Fruit fly (Drosophila melanogaster): ENCODE data around the gene Glyat.

The Glyat gene

DNA sequence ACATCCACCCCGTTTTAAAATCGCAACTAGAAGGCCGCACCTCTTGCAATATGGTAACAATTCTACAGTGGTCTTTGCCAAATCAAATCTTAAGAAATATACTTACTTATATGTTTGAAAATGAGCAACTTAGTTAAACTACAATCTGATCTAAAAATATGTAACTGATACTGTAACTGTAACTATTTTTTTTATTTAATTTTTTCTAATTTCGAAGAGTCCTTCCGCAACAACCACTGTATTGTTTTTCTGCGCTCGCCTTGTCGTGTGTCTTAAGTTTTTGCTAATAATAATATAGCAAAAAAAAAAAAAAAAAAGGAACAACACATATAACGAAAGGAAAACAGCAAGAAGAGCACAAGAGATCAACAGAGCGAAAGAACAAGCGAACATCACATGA lies 39.0 kb downstream of the Glyat start (continued):
- TF ChIP-seq achi (GFP tag; optimal IDR thresholded peaks at IDR 0.05), result peak; percentile 75
- no peak for TF ChIP-seq spab (GFP tag; optimal IDR thresholded peaks at IDR 0.05)
- TF ChIP-seq net (GFP tag; optimal IDR thresholded peaks at IDR 0.05), result no peak
- peak; percentile 12 for TF ChIP-seq Hr39 (GFP tag; optimal IDR thresholded peaks at IDR 0.05)
- no peak for TF ChIP-seq CG10669 (GFP tag; optimal IDR thresholded peaks at IDR 0.05)
- peak; percentile 35 for TF ChIP-seq CG8632 (GFP tag; optimal IDR thresholded peaks at IDR 0.05)
- no peak for TF ChIP-seq dsx (GFP tag; optimal IDR thresholded peaks at IDR 0.05; ENCODE audit: poor library complexity, severe bottlenecking)
- TF ChIP-seq CG6792 (GFP tag; optimal IDR thresholded peaks at IDR 0.05), result peak; percentile 29
- TF ChIP-seq CG8119 (GFP tag; IDR thresholded peaks at IDR 0.05), result peak; percentile 89
- peak; percentile 84 for TF ChIP-seq CG10631 (GFP tag; optimal IDR thresholded peaks at IDR 0.05)
- TF ChIP-seq CG6276 (GFP tag; optimal IDR thresholded peaks at IDR 0.05), result peak; percentile 49
- TF ChIP-seq Sox14 (GFP tag; optimal IDR thresholded peaks at IDR 0.05), result no peak
- peak; percentile 2 for TF ChIP-seq topi (GFP tag; optimal IDR thresholded peaks at IDR 0.05)
- TF ChIP-seq ss (GFP tag; optimal IDR thresholded peaks at IDR 0.05), result no peak
- TF ChIP-seq fd85E (GFP tag; optimal IDR thresholded peaks at IDR 0.05), result no peak
- no peak for TF ChIP-seq CG1621 (tag; optimal IDR thresholded peaks at IDR 0.05)
- peak; percentile 80 for TF ChIP-seq CG6163 (GFP tag; IDR thresholded peaks at IDR 0.05)
- no peak for TF ChIP-seq CG7368 (GFP tag; optimal IDR thresholded peaks at IDR 0.05)
- TF ChIP-seq CG3919 (GFP tag; optimal IDR thresholded peaks at IDR 0.05), result peak; percentile 27
- TF ChIP-seq CG32006 (GFP tag; optimal IDR thresholded peaks at IDR 0.05), result peak; percentile 65
- no peak for TF ChIP-seq Ets21C (GFP tag; optimal IDR thresholded peaks at IDR 0.05)
- no peak for TF ChIP-seq CG31627 (GFP tag; optimal IDR thresholded peaks at IDR 0.05)
- TF ChIP-seq eg (GFP tag; IDR thresholded peaks at IDR 0.05), result peak; percentile 71; the same call in 2 of the 3 replicates
- TF ChIP-seq svp (GFP tag), result peak; percentile 60
- peak in 1 of 2 experiments; percentile 58 for TF ChIP-seq salr (GFP tag; optimal IDR thresholded peaks at IDR 0.05)
- TF ChIP-seq CG6808 (GFP tag; optimal IDR thresholded peaks at IDR 0.05), result no peak
- peak; percentile 84 for TF ChIP-seq Eip78C (GFP tag)
- TF ChIP-seq Eip75B (GFP tag; optimal IDR thresholded peaks at IDR 0.05), result peak; percentile 62
- TF ChIP-seq pdm3 (GFP tag; optimal IDR thresholded peaks at IDR 0.05), result peak; percentile 52
- peak; percentile 7 for TF ChIP-seq CG3032 (tag; optimal IDR thresholded peaks at IDR 0.05)
- TF ChIP-seq CG8319 (GFP tag; optimal IDR thresholded peaks at IDR 0.05), result no peak
- no peak for TF ChIP-seq dac (GFP tag; optimal IDR thresholded peaks at IDR 0.05)
- no peak for TF ChIP-seq Smox (GFP tag; optimal IDR thresholded peaks at IDR 0.05)
- peak; percentile 3 for TF ChIP-seq lz (GFP tag; optimal IDR thresholded peaks at IDR 0.05)

DNA sequence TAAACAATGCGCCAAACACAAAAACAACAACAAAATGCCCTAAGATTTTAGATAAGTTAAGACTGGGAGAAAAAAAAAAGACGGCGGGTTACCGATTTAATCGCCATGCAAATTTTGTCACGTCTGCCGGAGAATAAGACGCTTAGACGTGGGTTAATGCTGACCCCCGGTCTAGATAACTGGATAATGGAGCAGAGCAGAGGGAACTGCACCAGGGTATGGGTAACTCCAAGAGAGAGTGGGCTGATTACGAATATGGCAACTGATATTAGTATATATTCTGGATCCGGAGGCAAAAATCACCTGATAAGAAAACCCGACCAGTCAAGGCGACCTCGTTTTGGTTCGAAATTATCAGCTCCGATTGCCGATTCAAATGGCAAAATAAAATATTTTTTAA lies 40.5 kb downstream of the Glyat start:
- TF ChIP-seq CG8319 (GFP tag; optimal IDR thresholded peaks at IDR 0.05) (no peak), Eip78C (GFP tag) (peak; percentile 62), svp (GFP tag) (peak; percentile 91), vri (GFP tag; optimal IDR thresholded peaks at IDR 0.05) (peak; percentile 5)

DNA sequence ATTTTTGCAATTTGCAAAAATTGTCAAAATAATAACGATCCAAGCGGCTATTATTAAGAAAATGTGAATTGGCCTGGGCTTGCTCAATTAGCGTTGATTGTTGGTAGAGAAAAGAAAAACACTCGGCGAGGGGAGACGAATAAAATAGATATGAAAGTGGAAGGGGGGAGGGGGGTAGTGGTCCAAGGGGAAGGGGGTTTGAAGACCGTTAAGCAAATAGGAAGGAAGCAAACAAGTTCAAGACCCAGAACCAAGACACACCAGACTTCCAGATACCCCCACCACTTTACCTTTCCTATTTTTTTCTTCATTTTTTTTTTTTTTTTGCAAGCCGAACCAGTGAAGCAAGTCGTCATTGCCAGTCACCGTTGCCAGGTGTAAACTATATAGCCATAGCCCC lies 41.1 kb downstream of the Glyat start:
- TF ChIP-seq Hr4 (GFP tag; optimal IDR thresholded peaks at IDR 0.05) (no peak), Sox102F (GFP tag; optimal IDR thresholded peaks at IDR 0.05) (no peak), vri (GFP tag; optimal IDR thresholded peaks at IDR 0.05) (no peak), CG10669 (GFP tag; optimal IDR thresholded peaks at IDR 0.05) (no peak), CG11294 (GFP tag; IDR thresholded peaks at IDR 0.05) (no peak), dac (GFP tag; optimal IDR thresholded peaks at IDR 0.05) (no peak), Eip78C (GFP tag) (no peak)

DNA sequence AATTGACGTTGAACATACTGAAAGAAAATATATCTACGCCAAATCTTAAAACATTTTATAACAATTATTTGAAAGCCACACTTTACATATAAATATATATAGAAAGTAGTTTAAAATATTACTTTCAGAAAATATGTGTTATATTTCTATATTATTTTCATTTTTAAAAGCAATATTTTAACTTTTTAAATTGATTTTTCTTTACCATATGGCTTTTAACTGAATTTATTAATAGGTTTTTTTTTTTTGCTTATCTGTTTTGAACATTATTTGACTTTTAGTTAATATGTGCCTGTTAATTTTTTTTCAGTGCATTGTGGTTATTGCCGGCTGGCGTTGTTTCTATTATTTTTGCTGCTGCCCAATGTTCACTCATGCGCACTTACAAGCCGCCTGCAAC lies 42.4 kb downstream of the Glyat start:
- TF ChIP-seq Eip78C (GFP tag) (peak; percentile 84), Sox15 (GFP tag; optimal IDR thresholded peaks at IDR 0.05) (no peak), CG10631 (GFP tag; optimal IDR thresholded peaks at IDR 0.05) (peak; percentile 11), Ets96B (tag; optimal IDR thresholded peaks at IDR 0.05) (peak; percentile 44), achi (GFP tag; optimal IDR thresholded peaks at IDR 0.05) (peak; percentile 26), acj6 (GFP tag; optimal IDR thresholded peaks at IDR 0.05) (peak; percentile 18), Blimp-1 (GFP tag; optimal IDR thresholded peaks at IDR 0.05) (no peak), CG4318 (GFP tag; optimal IDR thresholded peaks at IDR 0.05) (peak; percentile 62), CG6163 (GFP tag; IDR thresholded peaks at IDR 0.05) (peak; percentile 60), CG3919 (GFP tag; optimal IDR thresholded peaks at IDR 0.05) (peak; percentile 21), CG10669 (GFP tag; optimal IDR thresholded peaks at IDR 0.05) (no peak), CG34406 (GFP tag; optimal IDR thresholded peaks at IDR 0.05) (peak; percentile 10), CG8119 (GFP tag; IDR thresholded peaks at IDR 0.05) (peak; percentile 75), CG6808 (GFP tag; optimal IDR thresholded peaks at IDR 0.05) (no peak), eg (GFP tag; IDR thresholded peaks at IDR 0.05) (peak; percentile 69), CG32006 (GFP tag; optimal IDR thresholded peaks at IDR 0.05) (peak; percentile 75), salr (GFP tag; optimal IDR thresholded peaks at IDR 0.05) (peak in 1 of 2 experiments; percentile 45), CG3032 (tag; optimal IDR thresholded peaks at IDR 0.05) (peak; percentile 34), dsx (GFP tag; optimal IDR thresholded peaks at IDR 0.05; ENCODE audit: poor library complexity, severe bottlenecking) (no peak), Hr4 (GFP tag; optimal IDR thresholded peaks at IDR 0.05) (peak; percentile 59), Gug (GFP tag; IDR thresholded peaks at IDR 0.05) (0 out of 2 replicates have a peak, but pooled peaks have one; percentile 20), Hr39 (GFP tag; optimal IDR thresholded peaks at IDR 0.05) (no peak), CG11294 (GFP tag; IDR thresholded peaks at IDR 0.05) (peak; percentile 31; the same call in 1 of the 2 replicates)

All from whole organism, prepupa.